Worm (Caenorhabditis elegans): ENCODE data around the gene stg-2.
A peak's percentile ranks its signal among the peaks of the same experiment; 100 is the strongest.
"Not testable (repeated sequence)": the region's sequence is repeated elsewhere in the genome, so short reads cannot be mapped to it uniquely, and the experiment has no call there.

Gene stg-2

DNA sequence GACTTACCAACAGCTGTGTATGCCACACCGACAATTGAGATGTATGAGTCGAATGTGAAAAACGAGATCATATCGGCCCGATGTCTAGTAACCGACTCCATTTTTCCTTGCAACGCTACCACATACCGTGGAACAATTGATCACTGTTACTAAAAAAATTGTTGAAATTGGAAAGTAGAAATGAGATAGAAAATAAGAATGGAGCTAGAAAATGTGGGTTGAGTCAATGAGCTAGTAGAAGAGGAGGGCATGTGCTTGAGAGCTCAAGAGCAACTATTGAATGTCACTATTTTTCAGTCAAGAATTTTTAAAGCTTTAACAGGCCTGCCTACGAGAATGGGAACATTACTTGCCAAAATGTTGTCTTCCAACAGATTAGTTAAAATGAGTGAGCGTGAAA, 18.6 kb downstream of the stg-2 start, which contains the start of gene K01A12.3:
TSS of gene K01A12.3 (minus strand) at position 101 of the 400 bp plus-strand sequence.
- TF ChIP-seq tab-1 (GFP tag; IDR thresholded peaks at IDR 0.05) (no peak), T22C8.4 (GFP tag; IDR thresholded peaks at IDR 0.05) (no peak), ztf-23 (GFP tag; IDR thresholded peaks at IDR 0.05) (no peak), cog-1 (tag; optimal IDR thresholded peaks at IDR 0.05) (no peak), flt-1 (GFP tag; IDR thresholded peaks at IDR 0.05) (no peak), ztf-29 (GFP tag; IDR thresholded peaks at IDR 0.05) (no peak), klf-2 (GFP tag; conservative IDR thresholded peaks at IDR 0.05) (no peak), ref-1 (GFP tag; conservative IDR thresholded peaks at IDR 0.05) (no peak), med-1 (GFP tag; optimal IDR thresholded peaks at IDR 0.05; ENCODE audit: insufficient read depth) (no peak)

DNA sequence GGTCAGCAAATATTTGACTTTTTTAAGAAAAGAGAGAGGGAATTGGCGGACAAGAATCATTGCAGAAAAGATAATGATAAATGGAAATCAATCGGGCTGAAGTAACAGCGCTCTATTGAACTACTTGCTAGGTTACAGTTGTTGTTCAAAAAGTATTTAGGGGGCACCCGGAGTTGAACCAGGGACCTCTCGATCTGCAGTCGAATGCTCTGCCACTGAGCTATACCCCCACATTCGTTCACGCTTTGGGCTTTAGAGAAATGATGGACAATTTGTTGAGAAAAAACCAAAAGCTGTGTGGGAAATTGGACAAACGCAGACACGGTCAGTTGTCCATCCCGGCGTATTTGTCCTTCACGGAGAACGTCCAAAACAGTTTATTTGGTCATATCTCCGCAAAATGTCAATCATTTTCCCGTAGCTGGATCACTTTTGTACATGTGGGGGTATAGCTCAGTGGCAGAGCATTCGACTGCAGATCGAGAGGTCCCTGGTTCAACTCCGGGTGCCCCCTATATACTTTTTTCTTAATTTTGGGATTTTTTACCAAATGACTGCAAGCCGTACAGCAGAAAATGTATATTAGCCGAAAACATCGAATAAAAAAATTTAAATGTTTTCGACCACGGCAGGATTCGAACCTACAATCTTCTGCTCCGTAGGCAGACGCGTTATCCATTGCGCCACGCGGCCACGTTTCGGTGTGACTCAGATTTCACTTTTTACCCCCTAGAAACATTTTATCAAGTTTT, 19.7 kb downstream of the stg-2 start:
- no peak for TF ChIP-seq tab-1 (GFP tag; IDR thresholded peaks at IDR 0.05)
- no peak for TF ChIP-seq klf-2 (GFP tag; conservative IDR thresholded peaks at IDR 0.05)
- no peak for TF ChIP-seq flt-1 (GFP tag; IDR thresholded peaks at IDR 0.05)
- 0 out of 2 replicates have a peak, but pooled peaks have one; percentile 31 for TF ChIP-seq ztf-29 (GFP tag; IDR thresholded peaks at IDR 0.05)
- TF ChIP-seq T22C8.4 (GFP tag; IDR thresholded peaks at IDR 0.05) = no peak

DNA sequence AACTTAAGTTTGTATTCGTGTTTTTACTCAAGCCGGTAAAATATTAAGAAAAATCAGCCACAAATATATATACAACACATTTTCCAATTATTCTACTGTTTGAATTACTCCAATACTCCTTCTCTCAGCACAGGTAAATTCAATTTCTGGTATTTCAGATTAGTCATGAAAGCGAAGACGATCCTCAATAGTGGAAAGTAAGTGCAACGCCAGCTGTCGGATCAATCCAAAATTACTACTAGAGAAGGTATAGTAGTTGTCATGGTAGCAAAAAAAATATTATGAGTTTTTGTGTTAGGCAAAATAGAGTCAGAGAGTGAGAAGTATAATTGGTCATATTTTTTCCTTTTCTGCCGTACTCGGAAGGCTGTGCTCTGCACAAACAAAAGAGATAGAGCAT, 30.7 kb downstream of the stg-2 start, which contains the start of gene K01A12.2:
TSS of gene K01A12.2 (plus strand) at position 301 of the 400 bp plus-strand sequence.
- TF ChIP-seq tab-1 (GFP tag; IDR thresholded peaks at IDR 0.05) = no peak

DNA sequence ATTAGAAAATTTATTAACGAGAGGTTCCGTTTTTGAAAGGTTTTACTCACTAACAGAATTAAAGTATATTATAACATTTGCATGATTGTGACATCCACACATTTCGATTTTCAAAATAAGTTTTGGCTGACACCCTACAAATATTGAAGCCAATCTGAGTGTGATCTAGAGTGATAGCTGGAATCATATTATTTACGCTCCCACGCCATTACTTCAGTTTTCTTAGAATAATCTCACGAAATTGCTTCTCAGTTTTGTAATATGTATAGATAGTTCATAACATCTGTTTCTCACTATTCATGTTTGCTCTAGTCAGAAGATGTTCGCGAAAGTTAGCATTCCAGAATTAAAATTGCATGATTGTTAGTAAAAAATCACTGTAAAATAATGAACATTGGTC, 31.4 kb downstream of the stg-2 start:
- TF ChIP-seq klf-2 (GFP tag; conservative IDR thresholded peaks at IDR 0.05) (no peak), ref-1 (GFP tag; conservative IDR thresholded peaks at IDR 0.05) (no peak), flt-1 (GFP tag; IDR thresholded peaks at IDR 0.05) (no peak), tab-1 (GFP tag; IDR thresholded peaks at IDR 0.05) (no peak), T22C8.4 (GFP tag; IDR thresholded peaks at IDR 0.05) (no peak), ztf-29 (GFP tag; IDR thresholded peaks at IDR 0.05) (no peak), med-1 (GFP tag; optimal IDR thresholded peaks at IDR 0.05; ENCODE audit: insufficient read depth) (no peak)

DNA sequence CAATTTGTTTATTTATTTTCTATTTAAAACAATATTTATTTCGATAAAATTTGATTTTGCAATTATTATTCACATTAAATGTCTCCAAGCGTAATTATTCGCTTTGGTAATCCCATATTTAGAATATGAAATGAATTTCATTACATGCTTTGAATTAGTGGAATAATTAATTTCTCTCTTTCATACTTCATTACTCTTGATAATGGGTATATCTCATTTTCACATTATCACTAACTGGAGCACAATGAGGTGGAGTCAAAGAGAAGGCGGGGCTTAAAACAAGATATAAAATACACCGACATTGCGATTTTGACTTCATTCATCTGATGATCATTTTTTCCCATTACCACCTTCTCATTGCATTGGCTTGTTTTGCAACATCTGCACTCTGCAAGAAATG, 33.1 kb downstream of the stg-2 start, which contains the start of gene K01A12.4:
TSS of gene K01A12.4 (plus strand) at position 301 of the 400 bp plus-strand sequence.
- TF ChIP-seq flt-1, T22C8.4, ztf-29 (GFP tag; IDR thresholded peaks at IDR 0.05): not testable (repeated sequence)

DNA sequence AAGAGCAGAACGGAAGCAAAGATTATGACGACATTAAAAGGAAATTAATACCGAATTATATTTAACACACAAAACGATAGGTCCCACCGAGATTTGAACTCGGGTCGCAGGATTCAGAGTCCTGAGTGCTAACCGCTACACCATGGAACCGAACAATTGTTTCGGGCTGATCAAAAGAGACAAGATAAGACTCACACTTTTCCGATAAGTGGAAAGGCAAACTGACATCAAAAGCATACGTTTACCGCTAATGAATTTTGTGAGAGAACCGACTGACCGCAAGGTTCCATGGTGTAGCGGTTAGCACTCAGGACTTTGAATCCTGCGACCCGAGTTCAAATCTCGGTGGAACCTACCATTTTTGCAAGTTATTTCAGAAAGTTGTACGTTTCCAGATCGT, 35.0 kb downstream of the stg-2 start:
- peak; percentile 35; the same call in 1 of the 2 replicates for TF ChIP-seq ztf-23 (GFP tag; IDR thresholded peaks at IDR 0.05)
- TF ChIP-seq ztf-29 (GFP tag; IDR thresholded peaks at IDR 0.05) = no peak

DNA sequence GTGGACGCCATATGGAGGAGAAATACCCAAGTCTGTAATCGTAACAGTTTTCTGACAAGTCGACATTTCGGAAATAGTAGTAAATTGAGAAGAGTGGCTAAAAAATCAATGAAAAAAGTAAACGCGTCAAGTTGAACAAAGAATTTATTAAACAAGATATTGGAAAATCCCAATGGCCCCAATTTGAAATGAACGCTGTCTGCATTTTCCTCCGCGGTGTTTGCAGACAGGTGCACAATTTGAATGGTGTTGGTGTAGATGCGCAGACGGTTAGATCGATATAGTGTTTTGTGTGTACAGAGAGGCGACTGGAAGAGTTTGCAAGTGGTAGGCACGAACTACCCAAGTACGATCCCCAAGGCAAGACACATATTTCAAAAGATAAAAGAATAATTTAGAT, 38.7 kb downstream of the stg-2 start, which contains the start of the genes H35N09.2 and H35N09.1:
TSS of gene H35N09.2 (minus strand) at position 54 of the 400 bp plus-strand sequence.
TSS of gene H35N09.1 (plus strand) at position 335 of the 400 bp plus-strand sequence.
- TF ChIP-seq ztf-23 (GFP tag; IDR thresholded peaks at IDR 0.05) (no peak), tab-1 (GFP tag; IDR thresholded peaks at IDR 0.05) (no peak), ref-1 (GFP tag; conservative IDR thresholded peaks at IDR 0.05) (no peak), flt-1 (GFP tag; IDR thresholded peaks at IDR 0.05) (no peak), klf-2 (GFP tag; conservative IDR thresholded peaks at IDR 0.05) (no peak), cog-1 (tag; optimal IDR thresholded peaks at IDR 0.05) (no peak)

DNA sequence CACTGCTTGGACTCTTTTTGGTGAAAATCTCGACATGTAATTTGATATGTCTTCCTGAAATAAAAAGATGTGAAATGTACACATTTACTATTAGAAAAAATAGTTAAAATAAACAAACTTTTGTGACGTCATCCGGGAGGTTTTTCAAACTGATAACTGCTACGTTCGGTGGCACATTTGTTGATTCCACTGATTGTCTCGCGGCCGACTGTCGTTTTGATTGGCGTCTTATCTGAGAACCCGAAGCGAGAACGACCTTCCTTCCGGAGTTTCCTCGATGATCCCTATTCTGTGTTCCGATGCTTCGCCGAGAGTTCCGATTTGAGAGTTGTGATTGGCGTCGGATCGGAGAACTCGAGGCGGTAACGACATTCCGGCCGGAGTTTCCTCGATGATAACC, 39.6 kb downstream of the stg-2 start:
- no peak for TF ChIP-seq ztf-29 (GFP tag; IDR thresholded peaks at IDR 0.05)
- no peak for TF ChIP-seq tab-1 (GFP tag; IDR thresholded peaks at IDR 0.05)
- no peak for TF ChIP-seq cog-1 (tag; optimal IDR thresholded peaks at IDR 0.05)
- no peak for TF ChIP-seq med-1 (GFP tag; optimal IDR thresholded peaks at IDR 0.05; ENCODE audit: insufficient read depth)

DNA sequence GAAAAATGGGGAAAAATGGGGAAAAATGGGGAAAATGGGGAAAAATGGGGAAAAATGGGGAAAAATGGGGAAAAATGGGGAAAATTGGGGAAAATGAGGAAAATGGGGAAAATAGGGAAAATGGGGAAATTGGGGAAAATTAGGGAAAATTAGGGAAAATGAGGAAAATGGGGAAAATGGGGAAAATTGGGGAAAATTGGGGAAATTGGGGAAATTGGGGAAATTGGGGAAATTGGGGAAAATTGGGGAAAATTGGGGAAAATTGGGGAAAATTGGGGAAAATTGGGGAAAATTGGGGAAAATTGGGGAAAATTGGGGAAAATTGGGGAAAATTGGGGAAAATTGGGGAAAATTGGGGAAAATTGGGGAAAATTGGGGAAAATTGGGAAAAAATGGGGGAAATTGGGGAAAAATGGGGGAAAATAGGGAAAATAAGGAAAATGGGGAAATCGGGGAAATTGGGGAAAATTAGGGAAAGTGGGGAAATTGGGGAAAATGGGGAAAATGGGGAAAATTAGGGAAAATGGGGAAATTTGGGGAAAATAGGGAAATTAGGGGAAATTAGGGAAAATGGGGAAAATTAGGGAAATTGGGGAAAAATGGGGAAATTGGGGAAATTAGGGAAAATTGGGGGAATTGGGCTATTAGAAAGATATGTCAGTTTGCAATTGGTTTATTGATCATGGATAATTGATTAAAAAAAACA, 40.8 kb downstream of the stg-2 start:
- no peak for TF ChIP-seq cog-1 (tag; optimal IDR thresholded peaks at IDR 0.05)
- peak; percentile 74 for TF ChIP-seq klf-2 (GFP tag; conservative IDR thresholded peaks at IDR 0.05)
- peak; percentile 81 for TF ChIP-seq ztf-23 (GFP tag; IDR thresholded peaks at IDR 0.05)
- 0 out of 2 replicates have a peak, but pooled peaks have one; percentile 6 for TF ChIP-seq tab-1 (GFP tag; IDR thresholded peaks at IDR 0.05)
- TF ChIP-seq ztf-29 (GFP tag; IDR thresholded peaks at IDR 0.05) = peak; percentile 51; the same call in 1 of the 2 replicates
- TF ChIP-seq T22C8.4 (GFP tag; IDR thresholded peaks at IDR 0.05) = peak; percentile 9; the same call in 1 of the 2 replicates
- 0 out of 2 replicates have a peak, but pooled peaks have one; percentile 7 for TF ChIP-seq ref-1 (GFP tag; conservative IDR thresholded peaks at IDR 0.05)
- peak; percentile 56 for TF ChIP-seq flt-1 (GFP tag; IDR thresholded peaks at IDR 0.05)
- no peak for TF ChIP-seq med-1 (GFP tag; optimal IDR thresholded peaks at IDR 0.05; ENCODE audit: insufficient read depth)

DNA sequence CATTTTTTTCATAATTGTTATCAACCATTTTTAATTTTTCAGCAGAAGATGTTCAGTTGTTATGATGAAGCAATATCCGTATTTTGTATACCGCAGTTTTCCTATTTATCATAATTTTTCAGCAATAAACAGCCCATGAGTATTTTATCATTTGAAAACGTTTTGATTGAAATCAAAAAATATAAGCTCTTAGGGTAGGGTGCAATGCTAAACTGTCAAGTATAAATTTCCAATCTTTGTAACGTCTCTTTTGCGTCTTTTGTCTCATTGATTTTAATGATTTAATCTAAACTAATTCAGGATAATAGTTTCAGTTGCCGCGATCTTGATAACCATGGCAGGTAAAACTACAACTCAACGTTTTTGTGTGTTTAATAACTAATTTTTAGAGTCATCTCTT, 42.5 kb downstream of the stg-2 start, which contains the start of gene F18E9.1:
TSS of gene F18E9.1 (plus strand) at position 301 of the 400 bp plus-strand sequence.
- TF ChIP-seq ztf-23 (GFP tag; IDR thresholded peaks at IDR 0.05) = no peak
- no peak for TF ChIP-seq T22C8.4 (GFP tag; IDR thresholded peaks at IDR 0.05)
- no peak for TF ChIP-seq klf-2 (GFP tag; conservative IDR thresholded peaks at IDR 0.05)
- TF ChIP-seq tab-1 (GFP tag; IDR thresholded peaks at IDR 0.05) = no peak
- no peak for TF ChIP-seq flt-1 (GFP tag; IDR thresholded peaks at IDR 0.05)
- TF ChIP-seq ref-1 (GFP tag; conservative IDR thresholded peaks at IDR 0.05) = no peak
- no peak for TF ChIP-seq med-1 (GFP tag; optimal IDR thresholded peaks at IDR 0.05; ENCODE audit: insufficient read depth)
- TF ChIP-seq cog-1 (tag; optimal IDR thresholded peaks at IDR 0.05) = no peak
- no peak for TF ChIP-seq ztf-29 (GFP tag; IDR thresholded peaks at IDR 0.05)

Measured in whole organism, midembryonic.